Fruit fly (Drosophila melanogaster) whole organism, embryonic: ENCODE data around the gene RhoGAPp190.

ENCODE experiments used
- Ada2b ChIP-seq: fragments of 200-800 bp; sonication (Bioruptor generic); IDR thresholded peaks from 2 replicates; pipeline ENCODE4 v1.3.6; 2022; ENCODE audit warnings: missing biosample characterization, missing genetic modification characterization
- Aef1 ChIP-seq: fragments of 200-800 bp; sonication (Bioruptor generic); IDR thresholded peaks from 3 replicates; pipeline ENCODE4 v1.3.6; 2022; ENCODE audit warnings: missing biosample characterization, missing genetic modification characterization
- Asciz ChIP-seq: fragments of 200-800 bp; sonication (Bioruptor generic); optimal IDR thresholded peaks from 2 replicates; lab custom pipeline; 2017; ENCODE audit warnings: missing biosample characterization, mild to moderate bottlenecking, missing genetic modification characterization, missing genetic modification reagents
- Bgb ChIP-seq: fragments of 200-800 bp; sonication (Bioruptor generic); IDR thresholded peaks from 2 replicates; pipeline ENCODE4 v1.3.6; 2022; ENCODE audit warnings: missing biosample characterization, missing genetic modification characterization; ENCODE audit not compliant: partially characterized antibody
- Bteb2 ChIP-seq: fragments of 200-800 bp; sonication (Bioruptor generic); optimal IDR thresholded peaks from 2 replicates; lab custom pipeline; 2016; ENCODE audit warnings: missing biosample characterization, missing genetic modification characterization
- CG10565 ChIP-seq: fragments of 200-800 bp; sonication (Bioruptor generic); optimal IDR thresholded peaks from 3 replicates; lab custom pipeline; 2016; ENCODE audit warnings: missing biosample characterization, mild to moderate bottlenecking, missing genetic modification characterization
- CG11504 ChIP-seq: fragments of 200-800 bp; sonication (Bioruptor generic); optimal IDR thresholded peaks from 3 replicates; lab custom pipeline; 2019; ENCODE audit warnings: missing biosample characterization, mild to moderate bottlenecking, missing genetic modification characterization, moderate library complexity
- CG15696 ChIP-seq: fragments of 200-800 bp; sonication (Bioruptor generic); optimal IDR thresholded peaks from 2 replicates; lab custom pipeline; 2019; ENCODE audit warnings: missing biosample characterization, mild to moderate bottlenecking, missing genetic modification characterization, moderate library complexity
- CG1647 ChIP-seq: fragments of 200-800 bp; sonication (Bioruptor generic); optimal IDR thresholded peaks from 3 replicates; lab custom pipeline; 2016; ENCODE audit warnings: missing biosample characterization, missing genetic modification characterization
- CG17186 ChIP-seq: fragments of 200-800 bp; sonication (Bioruptor generic); optimal IDR thresholded peaks from 3 replicates; lab custom pipeline; 2017; ENCODE audit warnings: missing biosample characterization, missing genetic modification reagents, missing genetic modification characterization
- CG18619 ChIP-seq: fragments of 200-800 bp; sonication (Bioruptor generic); optimal IDR thresholded peaks from 3 replicates; lab custom pipeline; 2017; ENCODE audit warnings: missing biosample characterization, mild to moderate bottlenecking, missing genetic modification characterization
- CG2889 ChIP-seq: fragments of 200-800 bp; sonication (Bioruptor generic); IDR thresholded peaks from 3 replicates; pipeline ENCODE4 v1.3.6; 2022; ENCODE audit warnings: missing biosample characterization, missing genetic modification characterization
- CG30431 ChIP-seq: fragments of 200-800 bp; sonication (Bioruptor generic); optimal IDR thresholded peaks from 2 replicates; lab custom pipeline; 2017; ENCODE audit warnings: missing biosample characterization, missing genetic modification characterization
- CG3065 ChIP-seq: fragments of 200-800 bp; sonication (Bioruptor generic); optimal IDR thresholded peaks from 2 replicates; lab custom pipeline; 2016; ENCODE audit warnings: missing biosample characterization, missing genetic modification characterization
- CG31441 ChIP-seq: fragments of 200-800 bp; sonication (Bioruptor generic); IDR thresholded peaks from 2 replicates; pipeline ENCODE4 v1.3.6; 2022; ENCODE audit warnings: missing biosample characterization, missing genetic modification characterization
- CG42726 ChIP-seq: fragments of 200-800 bp; sonication (Bioruptor generic); IDR thresholded peaks from 2 replicates; pipeline ENCODE4 v1.3.6; 2022; ENCODE audit warnings: missing biosample characterization, missing genetic modification characterization; ENCODE audit not compliant: partially characterized antibody
- CG6254 ChIP-seq: fragments of 200-800 bp; sonication (Bioruptor generic); optimal IDR thresholded peaks from 3 replicates; lab custom pipeline; 2017; ENCODE audit warnings: mild to moderate bottlenecking, missing biosample characterization, missing genetic modification reagents, missing genetic modification characterization
- CG6791 ChIP-seq: fragments of 200-800 bp; sonication (Bioruptor generic); IDR thresholded peaks from 3 replicates; pipeline ENCODE4 v1.3.6; 2022; ENCODE audit warnings: missing biosample characterization, missing genetic modification characterization; ENCODE audit not compliant: partially characterized antibody
- CG7745 ChIP-seq: fragments of 200-800 bp; sonication (Bioruptor generic); optimal IDR thresholded peaks from 2 replicates; lab custom pipeline; 2018; ENCODE audit warnings: missing biosample characterization, mild to moderate bottlenecking, missing genetic modification characterization, moderate library complexity
- CG8359 ChIP-seq: fragments of 200-800 bp; sonication (Bioruptor generic); optimal IDR thresholded peaks from 2 replicates; lab custom pipeline; 2017; ENCODE audit warnings: missing biosample characterization, mild to moderate bottlenecking, missing genetic modification characterization, borderline replicate concordance
- D19B ChIP-seq: fragments of 200-800 bp; sonication (Bioruptor generic); optimal IDR thresholded peaks from 2 replicates; lab custom pipeline; 2017; ENCODE audit warnings: missing biosample characterization, mild to moderate bottlenecking, missing genetic modification characterization
- Doc2 ChIP-seq: fragments of 200-800 bp; sonication (Bioruptor generic); IDR thresholded peaks from 2 replicates; pipeline ENCODE4 v1.3.6; 2022; ENCODE audit warnings: missing biosample characterization, missing genetic modification characterization
- Elba2 ChIP-seq: fragments of 200-800 bp; sonication (Bioruptor generic); optimal IDR thresholded peaks from 3 replicates; lab custom pipeline; 2016; ENCODE audit warnings: missing biosample characterization, missing genetic modification characterization
- Gsc ChIP-seq: fragments of 200-800 bp; sonication (Bioruptor generic); IDR thresholded peaks from 2 replicates; pipeline ENCODE4 v1.3.6; 2022; ENCODE audit warnings: missing biosample characterization, missing genetic modification characterization
- HHEX ChIP-seq: fragments of 200-800 bp; sonication (Bioruptor generic); optimal IDR thresholded peaks from 3 replicates; lab custom pipeline; 2017; ENCODE audit warnings: missing biosample characterization, mild to moderate bottlenecking, missing genetic modification characterization, missing genetic modification reagents
- HLHmδ ChIP-seq: fragments of 200-800 bp; sonication (Bioruptor generic); optimal IDR thresholded peaks from 2 replicates; lab custom pipeline; 2018; ENCODE audit warnings: missing biosample characterization, mild to moderate bottlenecking, missing genetic modification characterization, moderate library complexity
- Hmx ChIP-seq: fragments of 200-800 bp; sonication (Bioruptor generic); optimal IDR thresholded peaks from 2 replicates; lab custom pipeline; 2016; ENCODE audit warnings: missing biosample characterization, missing genetic modification characterization
- Lhr ChIP-seq: fragments of 200-800 bp; sonication (Bioruptor generic); optimal IDR thresholded peaks from 3 replicates; lab custom pipeline; 2017; ENCODE audit warnings: mild to moderate bottlenecking, missing biosample characterization, missing genetic modification reagents, missing genetic modification characterization
- MTF-1 ChIP-seq: fragments of 200-800 bp; sonication (Bioruptor generic); optimal IDR thresholded peaks from 2 replicates; lab custom pipeline; 2018; ENCODE audit warnings: missing biosample characterization, mild to moderate bottlenecking, missing genetic modification characterization, borderline replicate concordance
- Max ChIP-seq: fragments of 200-800 bp; sonication (Bioruptor generic); optimal IDR thresholded peaks from 2 replicates; lab custom pipeline; 2016; ENCODE audit warnings: missing biosample characterization, mild to moderate bottlenecking, missing genetic modification characterization
- NC2β ChIP-seq: fragments of 200-800 bp; sonication (Bioruptor generic); optimal IDR thresholded peaks from 2 replicates; lab custom pipeline; 2016; ENCODE audit warnings: missing biosample characterization, missing genetic modification characterization
- Neu2 ChIP-seq: fragments of 200-800 bp; sonication (Bioruptor generic); optimal IDR thresholded peaks from 3 replicates; lab custom pipeline; 2016; ENCODE audit warnings: missing biosample characterization, missing genetic modification characterization, borderline replicate concordance
- Opbp ChIP-seq: fragments of 200-800 bp; sonication (Bioruptor generic); IDR thresholded peaks from 3 replicates; pipeline ENCODE4 v1.3.6; 2022; ENCODE audit warnings: missing biosample characterization, missing genetic modification characterization; ENCODE audit not compliant: partially characterized antibody
- Ravus ChIP-seq: fragments of 200-800 bp; sonication (Bioruptor generic); IDR thresholded peaks from 2 replicates; pipeline ENCODE4 v1.3.6; 2022; ENCODE audit warnings: missing biosample characterization, missing genetic modification characterization
- dati ChIP-seq: fragments of 200-800 bp; sonication (Bioruptor generic); IDR thresholded peaks from 2 replicates; pipeline ENCODE4 v1.3.6; 2022; ENCODE audit warnings: missing biosample characterization, missing genetic modification characterization
- dmrt11E ChIP-seq: fragments of 200-800 bp; sonication (Bioruptor generic); optimal IDR thresholded peaks from 3 replicates; lab custom pipeline; 2018; ENCODE audit warnings: missing biosample characterization, mild to moderate bottlenecking, missing genetic modification characterization, moderate library complexity
- eyg ChIP-seq: fragments of 200-800 bp; sonication (Bioruptor generic); optimal IDR thresholded peaks from 3 replicates; lab custom pipeline; 2016; ENCODE audit warnings: missing biosample characterization, missing genetic modification characterization
- grn ChIP-seq: fragments of 200-800 bp; sonication (Bioruptor generic); optimal IDR thresholded peaks from 3 replicates; lab custom pipeline; 2017; ENCODE audit warnings: missing biosample characterization, missing genetic modification characterization
- hbn ChIP-seq: fragments of 200-800 bp; sonication (Bioruptor generic); IDR thresholded peaks from 2 replicates; pipeline ENCODE4 v1.3.6; 2022; ENCODE audit warnings: missing biosample characterization, missing genetic modification characterization; ENCODE audit not compliant: partially characterized antibody
- lmd ChIP-seq: fragments of 200-800 bp; sonication (Bioruptor generic); IDR thresholded peaks from 2 replicates; pipeline ENCODE4 v1.3.6; 2022; ENCODE audit warnings: missing biosample characterization, missing genetic modification characterization
- org-1 ChIP-seq: fragments of 200-800 bp; sonication (Bioruptor generic); optimal IDR thresholded peaks from 2 replicates; lab custom pipeline; 2017; ENCODE audit warnings: missing biosample characterization, missing genetic modification characterization
- pros ChIP-seq: fragments of 200-800 bp; sonication (Bioruptor generic); optimal IDR thresholded peaks from 3 replicates; lab custom pipeline; 2019; ENCODE audit warnings: missing biosample characterization, mild to moderate bottlenecking, missing genetic modification characterization, moderate library complexity
- sens ChIP-seq: fragments of 200-800 bp; sonication (Bioruptor generic); peaks from one replicate; lab custom pipeline; 2016; ENCODE audit warnings: missing biosample characterization, missing genetic modification characterization
- shn ChIP-seq: fragments of 200-800 bp; sonication (Bioruptor generic); optimal IDR thresholded peaks from 3 replicates; lab custom pipeline; 2016; ENCODE audit warnings: missing biosample characterization, missing genetic modification characterization
- tll ChIP-seq, 2 experiments: fragments of 200-800 bp in 1 of 2; fragments of >200 bp in 1 of 2; sonication (Bioruptor generic) in 1 of 2; optimal IDR thresholded peaks; 2 replicates each; lab custom pipeline; 2017 to 2019; ENCODE audit warnings: missing biosample characterization in 2 of 2, missing genetic modification characterization in 2 of 2, mild to moderate bottlenecking in 1 of 2, moderate library complexity in 1 of 2
- unpg ChIP-seq: fragments of 200-800 bp; sonication (Bioruptor generic); optimal IDR thresholded peaks from 3 replicates; lab custom pipeline; 2018; ENCODE audit warnings: missing biosample characterization, mild to moderate bottlenecking, missing genetic modification characterization, moderate library complexity
- usp ChIP-seq: fragments of >200 bp; optimal IDR thresholded peaks from 2 replicates; lab custom pipeline; 2017; ENCODE audit warnings: missing biosample characterization, missing genetic modification characterization
- z ChIP-seq: fragments of 200-800 bp; sonication (Bioruptor generic); IDR thresholded peaks from 3 replicates; pipeline ENCODE4 v1.3.6; 2022; ENCODE audit warnings: missing biosample characterization, missing genetic modification characterization
- zf30C ChIP-seq: fragments of 200-800 bp; sonication (Bioruptor generic); optimal IDR thresholded peaks from 3 replicates; lab custom pipeline; 2018; ENCODE audit warnings: missing biosample characterization, mild to moderate bottlenecking, missing genetic modification characterization

Gene RhoGAPp190

dm6 chrX:17631996-17632612 lies 20.3 kb downstream of the RhoGAPp190 start, which contains the start of the genes corolla and ND-24 (continued):
- TF ChIP-seq pros (no peak), CG31441 (no peak; the same call in none of the 2 replicates), CG42726 (peak; percentile 74), hbn (GFP tag; lab: Robert Waterston, UW) (peak; percentile 89), org-1 (GFP tag; lab: Kevin White, UChicago) (no peak), unpg (GFP tag; lab: Kevin White, UChicago) (peak; percentile 82), Aef1 (peak; percentile 88), sens (GFP tag; lab: Kevin White, UChicago) (peak; percentile 97), zf30C (GFP tag; lab: Kevin White, UChicago) (no peak), CG15696 (tag; lab: Kevin White, UChicago) (peak; percentile 69), Hmx (GFP tag; lab: Kevin White, UChicago) (peak; percentile 54), CG10565 (peak; percentile 1), dati (GFP tag; lab: Robert Waterston, UW) (no peak), Doc2 (GFP tag; lab: Robert Waterston, UW) (no peak), eyg (peak; percentile 48), CG17186 (GFP tag; lab: Kevin White, UChicago) (peak; percentile 72), CG2889 (GFP tag; lab: Robert Waterston, UW) (peak; percentile 84), Max (GFP tag; lab: Kevin White, UChicago) (peak; percentile 85), CG11504 (tag; lab: Kevin White, UChicago) (no peak), z (GFP tag; lab: Robert Waterston, UW) (no peak), Bgb (peak; percentile 82), Opbp (GFP tag; lab: Robert Waterston, UW) (peak; percentile 81; the same call in 2 of the 3 replicates), lmd (GFP tag; lab: Robert Waterston, UW) (peak; percentile 81), Neu2 (GFP tag; lab: Kevin White, UChicago) (no peak), MTF-1 (GFP tag; lab: Kevin White, UChicago) (no peak), Asciz (GFP tag; lab: Kevin White, UChicago) (no peak), CG6791 (GFP tag; lab: Robert Waterston, UW) (peak; percentile 81), HLHmδ (GFP tag; lab: Kevin White, UChicago) (no peak), HHEX (peak; percentile 59), Gsc (GFP tag; lab: Robert Waterston, UW) (no peak), NC2β (GFP tag; lab: Kevin White, UChicago) (peak; percentile 75), CG3065 (GFP tag; lab: Kevin White, UChicago) (peak; percentile 59), tll (GFP tag; optimal IDR thresholded peaks at IDR 0.05; lab: Kevin White, UChicago) (peak in 1 of 2 experiments; percentile 22), CG30431 (peak; percentile 47), CG7745 (no peak), Bteb2 (GFP tag; lab: Kevin White, UChicago) (peak; percentile 88), Ada2b (GFP tag; lab: Robert Waterston, UW) (peak; percentile 82), dmrt11E (tag; lab: Kevin White, UChicago) (peak; percentile 81), CG18619 (peak; percentile 68), Lhr (GFP tag; lab: Kevin White, UChicago) (peak; percentile 45), CG8359 (GFP tag; lab: Kevin White, UChicago) (no peak), CG1647 (GFP tag; lab: Kevin White, UChicago) (peak; percentile 87), usp (GFP tag; lab: Kevin White, UChicago) (no peak), grn (GFP tag; lab: Kevin White, UChicago) (no peak), shn (GFP tag; lab: Kevin White, UChicago) (peak; percentile 69), D19B (GFP tag; lab: Kevin White, UChicago) (peak; percentile 23), Ravus (GFP tag; lab: Robert Waterston, UW) (peak; percentile 39; the same call in 1 of the 2 replicates), Elba2 (peak; percentile 47), CG6254 (GFP tag; lab: Kevin White, UChicago) (peak; percentile 17)
